Worm (Caenorhabditis elegans) whole organism, early embryonic: ENCODE data around the gene Y67A10A.3.
"Not testable (repeated sequence)": the region's sequence is repeated elsewhere in the genome, so short reads cannot be mapped to it uniquely, and the experiment has no call there.

ENCODE experiments used
- B0310.2 ChIP-seq: sonication (generic microtip); optimal IDR thresholded peaks from 2 replicates; lab custom pipeline; 2016; ENCODE audit warnings: mild to moderate bottlenecking, missing genetic modification characterization, missing compliant biosample characterization
- F13C5.2 ChIP-seq: sonication (generic microtip); optimal IDR thresholded peaks from 2 replicates; lab custom pipeline; 2017; ENCODE audit warnings: mild to moderate bottlenecking, missing genetic modification characterization, inconsistent platforms, missing compliant biosample characterization
- aly-1 ChIP-seq: sonication (generic microtip); optimal IDR thresholded peaks from 2 replicates; lab custom pipeline; 2016; ENCODE audit warnings: missing genetic modification characterization, missing compliant biosample characterization
- ama-1 ChIP-seq: fragments of 150-350 bp; optimal IDR thresholded peaks from 2 replicates; lab custom pipeline; 2014
- ceh-13 ChIP-seq: fragments of 200-800 bp; sonication (Bioruptor generic); optimal IDR thresholded peaks from 2 replicates; lab custom pipeline; 2018; ENCODE audit warnings: mild to moderate bottlenecking, missing genetic modification characterization, missing compliant biosample characterization
- ceh-36 ChIP-seq: sonication (generic microtip); optimal IDR thresholded peaks from 2 replicates; lab custom pipeline; 2016; ENCODE audit warnings: missing genetic modification characterization, inconsistent platforms, missing compliant biosample characterization
- ets-7 ChIP-seq: sonication (generic microtip); optimal IDR thresholded peaks from 2 replicates; lab custom pipeline; 2016; ENCODE audit warnings: missing genotype, missing genetic modification characterization, missing compliant biosample characterization
- flt-1 ChIP-seq: fragments of 200-800 bp; sonication (Bioruptor generic); IDR thresholded peaks from 2 replicates; pipeline ENCODE4 v1.3.6; 2022; ENCODE audit warnings: missing genetic modification characterization, missing compliant biosample characterization
- hmbx-1 ChIP-seq: sonication (generic microtip); optimal IDR thresholded peaks from 2 replicates; lab custom pipeline; 2016; ENCODE audit warnings: mild to moderate bottlenecking, missing genetic modification characterization, missing compliant biosample characterization
- hmg-4 ChIP-seq: fragments of 200-800 bp; sonication (Bioruptor generic); optimal IDR thresholded peaks from 2 replicates; lab custom pipeline; 2018; ENCODE audit warnings: mild to moderate bottlenecking, missing genetic modification characterization, missing compliant biosample characterization
- hnd-1 ChIP-seq: sonication (generic microtip); optimal IDR thresholded peaks from 2 replicates; lab custom pipeline; 2016; ENCODE audit warnings: missing genetic modification characterization, missing compliant biosample characterization
- pes-1 ChIP-seq: fragments of 200-800 bp; sonication (Bioruptor generic); IDR thresholded peaks from 2 replicates; pipeline ENCODE4 v1.3.6; 2022; ENCODE audit warnings: missing genetic modification reagents, missing genetic modification characterization, missing compliant biosample characterization
- scrt-1 ChIP-seq: fragments of 200-800 bp; sonication (Bioruptor generic); IDR thresholded peaks from 2 replicates; pipeline ENCODE4 v1.3.6; 2022; ENCODE audit warnings: missing genetic modification characterization, missing compliant biosample characterization
- sea-1 ChIP-seq: fragments of 200-800 bp; sonication (Bioruptor generic); conservative IDR thresholded peaks from 2 replicates; pipeline ENCODE4 v1.3.6; 2022; ENCODE audit warnings: missing genetic modification characterization, missing compliant biosample characterization
- tbx-11 ChIP-seq: fragments of 200-800 bp; sonication (Bioruptor generic); IDR thresholded peaks from 2 replicates; pipeline ENCODE4 v1.3.6; 2022; ENCODE audit warnings: missing genetic modification characterization, missing compliant biosample characterization
- tbx-37 ChIP-seq: fragments of 200-800 bp; sonication (Bioruptor generic); conservative IDR thresholded peaks from 2 replicates; pipeline ENCODE4 v1.3.6; 2022; ENCODE audit warnings: missing genetic modification reagents, missing genetic modification characterization, missing compliant biosample characterization
- tra-4 ChIP-seq: sonication (generic microtip); optimal IDR thresholded peaks from 2 replicates; lab custom pipeline; 2017; ENCODE audit warnings: missing genetic modification characterization, missing compliant biosample characterization

Y67A10A.3 gene

DNA sequence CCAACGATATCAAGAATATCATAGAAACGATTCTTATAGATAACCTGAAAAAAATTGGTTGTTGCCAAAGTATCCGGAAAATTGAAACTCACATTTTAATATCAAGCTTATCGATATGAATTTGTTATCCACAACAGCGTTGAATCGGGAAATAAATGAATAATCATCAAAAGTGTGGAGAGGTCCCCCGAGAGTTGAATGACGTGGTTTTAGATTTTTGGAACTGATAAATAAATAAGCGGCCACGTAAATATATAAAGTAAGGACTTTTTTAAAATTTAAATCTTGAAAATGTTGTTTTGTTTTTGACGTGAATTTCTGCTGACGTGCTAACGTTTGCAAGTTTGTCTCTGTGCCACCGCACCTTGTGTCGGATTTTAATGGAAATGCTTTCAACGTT lies at the start of gene Y67A10A.3:
TSS of gene Y67A10A.3 (minus strand) at position 101 of the 400 bp plus-strand sequence.
- TF ChIP-seq F13C5.2 (tag; lab: Kevin White, UChicago) = no peak
- TF ChIP-seq tra-4 = no peak
- no peak for TF ChIP-seq flt-1 (GFP tag; lab: Robert Waterston, UW)
- TF ChIP-seq sea-1 (GFP tag; lab: Robert Waterston, UW) = no peak
- TF ChIP-seq ets-7 (tag; lab: Kevin White, UChicago) = no peak
- no peak for TF ChIP-seq B0310.2 (tag; lab: Kevin White, UChicago)
- TF ChIP-seq ceh-36 (tag; lab: Kevin White, UChicago) = no peak

DNA sequence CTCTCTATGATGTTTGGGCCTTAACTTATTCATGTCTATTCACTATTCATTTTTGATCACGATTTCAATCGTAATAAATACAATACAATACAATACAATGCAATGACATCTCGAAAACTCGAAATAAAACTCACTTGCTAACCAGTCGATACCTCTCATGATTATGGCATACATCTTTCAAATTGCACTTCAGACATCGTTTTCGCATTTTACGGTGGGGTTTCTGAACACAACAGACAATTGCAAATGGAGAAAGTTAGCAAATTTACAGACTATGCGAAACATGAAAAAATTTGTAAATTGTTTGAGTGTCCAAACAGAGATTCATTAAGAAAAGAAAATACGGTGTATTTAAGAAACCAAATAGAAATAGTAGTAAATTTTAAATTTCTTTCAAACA lies 49.2 kb upstream of the Y67A10A.3 start, which contains the start of gene paqr-3:
TSS of gene paqr-3 (minus strand) at position 210 of the 400 bp plus-strand sequence.
- TF ChIP-seq hnd-1 (tag; lab: Kevin White, UChicago) (no peak), ets-7 (tag; lab: Kevin White, UChicago) (no peak), tbx-11 (GFP tag; lab: Robert Waterston, UW) (no peak), flt-1 (GFP tag; lab: Robert Waterston, UW) (no peak)

DNA sequence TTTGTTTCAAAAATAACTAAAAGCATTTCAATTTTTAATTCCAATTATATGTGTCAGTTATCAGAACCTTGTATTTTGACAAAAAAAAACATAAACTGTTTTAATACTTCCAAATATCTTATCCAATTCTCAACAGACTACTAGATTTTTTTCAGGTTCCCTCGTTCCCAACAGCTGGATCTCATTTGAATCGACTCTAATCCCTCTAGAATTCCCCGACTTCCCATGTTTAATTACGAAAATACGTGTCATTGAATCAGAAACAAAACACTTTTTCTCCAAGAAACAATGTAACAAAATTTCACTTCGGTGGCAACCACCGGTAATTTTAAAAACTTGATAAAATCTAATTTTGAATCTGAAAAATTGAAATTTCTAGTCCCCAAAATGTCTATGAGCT lies 44.9 kb upstream of the Y67A10A.3 start:
- TF ChIP-seq ama-1 (lab: Kevin White, UChicago) (no peak), ets-7 (tag; lab: Kevin White, UChicago) (no peak), pes-1 (no peak), tra-4 (no peak), hmg-4 (GFP tag; lab: Kevin White, UChicago) (no peak), flt-1 (GFP tag; lab: Robert Waterston, UW) (no peak), tbx-37 (GFP tag; lab: Robert Waterston, UW) (no peak), ceh-13 (no peak), ceh-36 (tag; lab: Kevin White, UChicago) (no peak)

DNA sequence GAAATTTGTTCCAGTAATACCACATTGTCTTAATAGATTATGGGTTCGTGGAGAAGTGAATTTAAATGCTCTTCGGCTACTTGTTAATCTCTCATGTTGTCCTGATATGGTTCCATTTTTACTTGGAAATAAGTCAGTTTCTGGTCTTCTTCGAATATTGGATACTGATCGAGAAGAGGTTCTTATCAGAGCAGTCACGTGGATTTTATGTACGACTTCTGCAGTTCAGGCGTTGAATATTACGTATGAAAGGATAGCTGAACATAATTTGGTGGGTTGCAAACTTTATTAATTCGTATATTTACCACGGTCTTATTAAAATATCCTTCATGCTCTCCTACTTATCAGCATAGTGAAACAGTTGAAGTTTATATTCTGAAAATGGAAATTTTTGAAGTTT lies 43.6 kb upstream of the Y67A10A.3 start:
- TF ChIP-seq hmbx-1 = no peak
- TF ChIP-seq ceh-36 (tag; lab: Kevin White, UChicago) = no peak
- TF ChIP-seq B0310.2 (tag; lab: Kevin White, UChicago) = no peak
- TF ChIP-seq ama-1 (lab: Kevin White, UChicago) = no peak
- no peak for TF ChIP-seq ets-7 (tag; lab: Kevin White, UChicago)
- TF ChIP-seq tra-4 = no peak
- no peak for TF ChIP-seq pes-1
- no peak for TF ChIP-seq aly-1 (tag; lab: Kevin White, UChicago)
- no peak for TF ChIP-seq sea-1 (GFP tag; lab: Robert Waterston, UW)
- no peak for TF ChIP-seq hnd-1 (tag; lab: Kevin White, UChicago)
- no peak for TF ChIP-seq scrt-1 (GFP tag; lab: Robert Waterston, UW)
- no peak for TF ChIP-seq hmg-4 (GFP tag; lab: Kevin White, UChicago)

DNA sequence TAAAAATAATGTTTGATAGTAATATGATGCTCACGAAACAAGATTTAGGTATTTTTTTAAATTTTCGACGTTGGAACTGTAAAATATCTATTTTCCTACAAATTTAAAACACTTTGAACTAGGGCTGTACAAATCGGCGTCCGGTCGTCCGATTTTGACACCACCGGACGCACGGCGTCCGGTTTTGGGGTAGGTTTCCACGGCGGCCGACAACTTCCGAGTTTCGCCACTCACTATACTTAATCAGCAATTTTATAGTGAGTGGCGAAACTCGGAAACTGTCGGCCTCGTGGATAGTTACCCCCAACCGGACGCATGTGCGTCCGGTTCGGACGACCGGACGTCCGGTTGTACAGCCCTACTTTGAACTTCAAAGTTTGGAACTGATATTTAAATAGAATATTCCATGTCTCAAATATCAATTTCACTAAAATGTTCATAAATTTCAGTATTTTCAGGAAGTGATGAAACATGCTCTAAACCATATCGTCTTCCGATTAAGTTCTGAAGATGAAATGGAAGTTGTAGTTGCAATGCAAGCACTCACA lies 43.1 kb upstream of the Y67A10A.3 start:
- TF ChIP-seq ceh-36 (tag; lab: Kevin White, UChicago) = no peak
- no peak for TF ChIP-seq tbx-11 (GFP tag; lab: Robert Waterston, UW)
- TF ChIP-seq ama-1 (lab: Kevin White, UChicago) = no peak
- no peak for TF ChIP-seq ceh-13

DNA sequence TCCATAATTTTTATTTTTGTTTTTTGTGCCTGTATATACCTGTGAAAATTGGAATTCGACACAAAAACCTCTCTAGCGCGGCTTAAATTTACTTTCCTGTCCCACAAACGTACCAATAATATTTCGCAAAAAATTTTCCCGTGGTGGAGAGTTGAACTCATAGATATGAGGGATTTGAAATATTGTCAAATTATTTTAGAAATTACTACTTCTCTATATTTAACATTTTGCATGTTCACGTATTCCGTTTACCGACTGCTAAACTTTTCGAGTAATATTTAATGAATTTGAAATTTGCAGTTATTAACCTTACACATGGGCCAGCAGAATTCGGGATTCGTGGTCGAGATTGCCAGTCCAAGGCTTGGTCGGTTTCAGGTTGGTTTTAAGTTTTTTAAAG lies 39.6 kb upstream of the Y67A10A.3 start, which contains the start of gene Y67A10A.7:
TSS of gene Y67A10A.7 (plus strand) at position 301 of the 400 bp plus-strand sequence.
- not testable (repeated sequence) for TF ChIP-seq tbx-37 (GFP tag; lab: Robert Waterston, UW); sea-1 (GFP tag; lab: Robert Waterston, UW); ets-7 (tag; lab: Kevin White, UChicago)

DNA sequence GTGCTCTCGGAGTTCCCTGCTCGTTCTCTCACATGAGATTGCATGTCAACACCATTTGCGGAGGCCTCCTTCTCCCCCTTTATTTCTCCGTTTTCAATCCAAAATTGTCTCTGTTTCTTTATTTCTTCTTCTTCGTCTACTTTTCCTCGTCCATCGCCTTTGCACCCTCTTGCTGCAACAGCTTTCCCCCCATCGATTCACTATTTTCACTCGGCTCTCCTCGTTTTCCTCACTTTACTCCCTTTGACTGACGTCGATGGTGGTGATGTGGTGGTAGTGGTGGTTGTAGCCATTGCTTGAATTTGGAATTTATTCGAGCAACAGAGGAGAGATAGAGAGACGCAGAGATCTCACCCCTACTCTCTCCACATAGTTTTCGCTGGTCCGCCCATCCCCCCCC lies 37.4 kb upstream of the Y67A10A.3 start:
- no peak for TF ChIP-seq hmbx-1
- no peak for TF ChIP-seq ceh-13
- TF ChIP-seq pes-1 = no peak
- no peak for TF ChIP-seq B0310.2 (tag; lab: Kevin White, UChicago)
- no peak for TF ChIP-seq tbx-11 (GFP tag; lab: Robert Waterston, UW)
- no peak for TF ChIP-seq sea-1 (GFP tag; lab: Robert Waterston, UW)
- TF ChIP-seq ceh-36 (tag; lab: Kevin White, UChicago) = no peak
- no peak for TF ChIP-seq aly-1 (tag; lab: Kevin White, UChicago)
- TF ChIP-seq tbx-37 (GFP tag; lab: Robert Waterston, UW) = no peak
- TF ChIP-seq tra-4 = no peak
- TF ChIP-seq F13C5.2 (tag; lab: Kevin White, UChicago) = no peak
- no peak for TF ChIP-seq ets-7 (tag; lab: Kevin White, UChicago)
- TF ChIP-seq hmg-4 (GFP tag; lab: Kevin White, UChicago) = no peak
- no peak for TF ChIP-seq flt-1 (GFP tag; lab: Robert Waterston, UW)
- TF ChIP-seq ama-1 (lab: Kevin White, UChicago) = no peak
- no peak for TF ChIP-seq hnd-1 (tag; lab: Kevin White, UChicago)

DNA sequence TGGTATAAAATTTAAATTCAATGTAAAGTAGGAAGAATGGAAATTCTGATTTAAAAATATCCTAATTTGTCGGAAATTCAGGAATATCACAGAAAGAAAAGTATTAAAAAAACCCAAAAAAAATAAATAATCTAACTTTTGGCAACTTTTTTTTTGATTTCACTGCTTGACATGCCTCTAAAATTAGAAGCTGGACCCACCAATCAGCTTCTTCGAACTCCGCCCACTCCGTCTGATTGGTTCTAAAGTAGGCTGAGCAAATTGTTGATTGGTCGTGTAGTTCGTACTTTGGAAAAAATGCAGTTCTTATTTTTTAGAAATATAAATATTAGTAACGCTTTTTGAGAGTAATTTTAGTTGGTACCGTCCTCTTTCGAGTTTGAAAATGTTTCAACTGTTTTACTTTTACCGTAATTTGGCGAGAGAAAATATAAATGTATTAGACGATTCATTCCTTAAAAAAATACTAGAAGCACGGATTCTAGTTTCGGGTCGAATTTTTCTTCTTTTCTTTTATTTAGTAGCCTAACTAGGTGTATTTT lies 31.6 kb upstream of the Y67A10A.3 start:
- no peak for TF ChIP-seq tbx-37 (GFP tag; lab: Robert Waterston, UW)
- TF ChIP-seq flt-1 (GFP tag; lab: Robert Waterston, UW) = no peak
- TF ChIP-seq scrt-1 (GFP tag; lab: Robert Waterston, UW) = no peak
- TF ChIP-seq ama-1 (lab: Kevin White, UChicago) = no peak
- TF ChIP-seq ceh-36 (tag; lab: Kevin White, UChicago) = no peak
